Fruit fly (Drosophila melanogaster): ENCODE measurements around the gene TBC1D23.

The TBC1D23 gene

DNA sequence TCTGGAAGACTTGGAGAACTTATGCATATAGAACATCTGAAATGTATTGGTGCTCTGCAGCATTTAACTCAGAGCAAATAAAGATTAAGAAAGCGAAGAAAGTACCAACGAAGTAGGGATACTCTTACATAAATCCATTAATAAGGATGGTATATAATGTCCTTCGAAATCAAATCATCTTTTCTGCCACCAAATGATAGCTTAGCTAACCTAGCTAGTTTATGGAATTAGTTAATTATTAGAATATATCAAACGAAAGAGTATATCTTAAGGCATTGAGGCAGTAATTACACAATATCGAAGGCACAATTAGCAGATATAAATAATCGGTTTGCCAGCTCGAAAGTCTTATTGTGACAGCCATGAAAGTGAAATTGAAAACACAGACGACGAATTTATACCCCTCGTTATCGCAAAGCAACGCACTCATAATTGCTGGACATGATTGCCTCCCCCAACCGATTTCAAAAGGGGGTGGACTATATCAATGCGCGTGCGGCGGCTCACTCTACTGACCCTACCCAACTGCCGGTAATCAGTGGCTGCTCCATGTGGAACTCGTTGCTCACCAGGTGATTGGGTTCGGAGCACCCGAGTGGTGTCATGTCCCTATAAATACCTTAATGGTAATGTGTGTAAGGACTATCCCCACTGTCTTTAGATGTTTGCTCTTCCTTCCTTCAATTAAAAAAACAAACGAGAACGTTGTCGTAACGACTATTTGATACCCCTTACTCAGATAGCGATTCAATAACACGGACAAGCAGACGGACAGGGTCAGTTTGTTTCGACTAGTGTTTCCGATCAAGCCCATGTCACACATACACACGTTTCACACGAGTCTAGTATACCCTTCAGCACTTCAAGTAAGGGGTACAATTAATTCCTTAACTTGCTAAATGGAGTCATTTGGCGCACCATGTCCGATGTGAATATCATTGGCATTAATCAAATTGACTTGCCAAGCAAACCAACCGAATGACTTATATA lies 15.6 kb downstream of the TBC1D23 start (continued):
- peak; percentile 37; the same call in 1 of the 3 replicates for TF ChIP-seq CG7357 (GFP tag; IDR thresholded peaks at IDR 0.05)
- no peak for TF ChIP-seq Sry-β (GFP tag; optimal IDR thresholded peaks at IDR 0.05)
- no peak for TF ChIP-seq CG17186 (GFP tag; optimal IDR thresholded peaks at IDR 0.05)
- TF ChIP-seq Myb (GFP tag; optimal IDR thresholded peaks at IDR 0.05): peak; percentile 5
- TF ChIP-seq Dfd (GFP tag; optimal IDR thresholded peaks at IDR 0.05): no peak
- no peak for TF ChIP-seq chinmo (GFP tag; IDR thresholded peaks at IDR 0.05; ENCODE audit: partially characterized antibody)
- TF ChIP-seq Hey (tag; optimal IDR thresholded peaks at IDR 0.05): no peak
- no peak for TF ChIP-seq CG4282 (GFP tag; optimal IDR thresholded peaks at IDR 0.05)
- peak; percentile 25 for TF ChIP-seq Six4 (GFP tag; optimal IDR thresholded peaks at IDR 0.05)
- no peak for TF ChIP-seq Bgb (GFP tag; IDR thresholded peaks at IDR 0.05; ENCODE audit: partially characterized antibody)
- no peak for TF ChIP-seq ara (GFP tag; IDR thresholded peaks at IDR 0.05)
- peak; percentile 63 for TF ChIP-seq Xrp1 (GFP tag; IDR thresholded peaks at IDR 0.05)
- TF ChIP-seq CG31441 (GFP tag; IDR thresholded peaks at IDR 0.05): peak; percentile 47
- TF ChIP-seq sr (GFP tag; IDR thresholded peaks at IDR 0.05): no peak
- TF ChIP-seq peb (GFP tag; IDR thresholded peaks at IDR 0.05): no peak
- 0 out of 2 replicates have a peak, but pooled peaks have one; percentile 38 for TF ChIP-seq Ada2b (GFP tag; IDR thresholded peaks at IDR 0.05)
- TF ChIP-seq CG6689 (GFP tag; IDR thresholded peaks at IDR 0.05): no peak
- TF ChIP-seq CG33557 (GFP tag; optimal IDR thresholded peaks at IDR 0.05): no peak
- TF ChIP-seq CG17568 (GFP tag; optimal IDR thresholded peaks at IDR 0.05): peak; percentile 9
- TF ChIP-seq CG2116 (GFP tag; optimal IDR thresholded peaks at IDR 0.05): no peak
- peak; percentile 47 for TF ChIP-seq dmrt11E (tag; optimal IDR thresholded peaks at IDR 0.05)
- TF ChIP-seq CG5245 (GFP tag; optimal IDR thresholded peaks at IDR 0.05): no peak
- no peak for TF ChIP-seq ham (GFP tag; IDR thresholded peaks at IDR 0.05)
- no peak for TF ChIP-seq CG2129 (GFP tag; IDR thresholded peaks at IDR 0.05; ENCODE audit: partially characterized antibody)
- no peak for TF ChIP-seq CG13123 (GFP tag; optimal IDR thresholded peaks at IDR 0.05)
- TF ChIP-seq ewg (GFP tag; optimal IDR thresholded peaks at IDR 0.05): peak; percentile 35
- no peak for TF ChIP-seq ems (GFP tag; optimal IDR thresholded peaks at IDR 0.05)
- peak; percentile 75 for TF ChIP-seq CG18599 (GFP tag; optimal IDR thresholded peaks at IDR 0.05)
- no peak for TF ChIP-seq repo (GFP tag; optimal IDR thresholded peaks at IDR 0.05)
- no peak for TF ChIP-seq jumu (GFP tag; optimal IDR thresholded peaks at IDR 0.05)
- no peak for TF ChIP-seq pita (GFP tag; optimal IDR thresholded peaks at IDR 0.05)
- TF ChIP-seq NK7.1 (GFP tag; optimal IDR thresholded peaks at IDR 0.05): peak; percentile 17
- TF ChIP-seq CG12769 (tag; optimal IDR thresholded peaks at IDR 0.05): peak; percentile 79
- peak; percentile 0 for TF ChIP-seq NfI (GFP tag; optimal IDR thresholded peaks at IDR 0.05)
- no peak for TF ChIP-seq CG10654 (GFP tag; optimal IDR thresholded peaks at IDR 0.05)
- TF ChIP-seq gce (GFP tag; IDR thresholded peaks at IDR 0.05): no peak
- no peak for TF ChIP-seq GATAe (GFP tag; conservative IDR thresholded peaks at IDR 0.05)
- no peak for TF ChIP-seq usp (GFP tag; optimal IDR thresholded peaks at IDR 0.05)
- 0 out of 2 replicates have a peak, but pooled peaks have one; percentile 30 for TF ChIP-seq Atf6 (GFP tag; IDR thresholded peaks at IDR 0.05)
- TF ChIP-seq sna (GFP tag; IDR thresholded peaks at IDR 0.05; ENCODE audit: partially characterized antibody): no peak
- TF ChIP-seq cwo (GFP tag; optimal IDR thresholded peaks at IDR 0.05): peak; percentile 53
- TF ChIP-seq pho (GFP tag; optimal IDR thresholded peaks at IDR 0.05): peak; percentile 18
- TF ChIP-seq fd96Cb (tag; optimal IDR thresholded peaks at IDR 0.05): peak; percentile 46
- TF ChIP-seq ranshi (GFP tag; IDR thresholded peaks at IDR 0.05): peak; percentile 45; the same call in 1 of the 2 replicates
- TF ChIP-seq Rx (GFP tag; IDR thresholded peaks at IDR 0.05): no peak
- TF ChIP-seq unc-4 (GFP tag; IDR thresholded peaks at IDR 0.05; ENCODE audit: partially characterized antibody): no peak
- peak; percentile 55 for TF ChIP-seq CG30403 (GFP tag; optimal IDR thresholded peaks at IDR 0.05)
- no peak for TF ChIP-seq cg (GFP tag; optimal IDR thresholded peaks at IDR 0.05)

All from whole organism, embryonic.